Worm (Caenorhabditis elegans): ENCODE data around the gene R13A5.15.

DNA sequence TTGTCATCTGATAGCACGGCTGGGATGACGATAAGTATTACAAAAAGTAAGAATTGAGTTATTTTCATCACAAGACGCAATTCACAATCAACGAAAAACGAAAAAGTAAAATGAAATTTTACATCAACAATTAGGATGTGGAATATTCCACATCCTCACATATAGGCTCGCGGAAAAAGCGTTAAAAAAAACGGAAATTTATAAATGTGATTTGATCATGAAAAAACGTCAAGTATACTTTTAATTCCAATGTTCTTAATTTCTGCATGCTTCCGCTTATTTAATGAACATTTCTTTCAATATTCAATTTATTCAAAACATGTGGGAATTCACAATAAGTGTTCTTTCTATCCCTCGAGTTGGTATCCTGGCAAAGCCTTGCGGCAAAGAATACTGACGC lies 20.1 kb upstream of the R13A5.15 start, which contains the start of gene T04A6.3:
- TF ChIP-seq ceh-28 (tag; optimal IDR thresholded peaks at IDR 0.05) (no peak), nhr-11 (tag; optimal IDR thresholded peaks at IDR 0.05) (no peak), snpc-4 (tag; optimal IDR thresholded peaks at IDR 0.05) (no peak), fos-1 (tag; optimal IDR thresholded peaks at IDR 0.05) (no peak), nhr-67 (tag; optimal IDR thresholded peaks at IDR 0.05) (no peak), aly-2 (tag; optimal IDR thresholded peaks at IDR 0.05) (no peak), ceh-9 (tag; optimal IDR thresholded peaks at IDR 0.05) (no peak), zag-1 (tag; optimal IDR thresholded peaks at IDR 0.05) (no peak), ZK546.5 (tag; optimal IDR thresholded peaks at IDR 0.05) (no peak), ama-1 (optimal IDR thresholded peaks at IDR 0.05) (no peak), elt-3 (tag; optimal IDR thresholded peaks at IDR 0.05) (no peak)
